Fruit fly (Drosophila melanogaster) whole organism, embryonic: Measurements from ENCODE around the gene MED15.

ENCODE experiments used
- BEAF-32 ChIP-seq: fragments of 200-800 bp; sonication (Bioruptor generic); optimal IDR thresholded peaks from 3 replicates; lab custom pipeline; 2017; ENCODE audit warnings: missing biosample characterization, missing genetic modification characterization, mild to moderate bottlenecking, moderate library complexity, missing genetic modification reagents
- CG10147 ChIP-seq: fragments of 200-800 bp; sonication (Bioruptor generic); optimal IDR thresholded peaks from 2 replicates; lab custom pipeline; 2019; ENCODE audit warnings: missing biosample characterization, mild to moderate bottlenecking, missing genetic modification characterization, moderate library complexity
- CG10274 ChIP-seq: fragments of 200-800 bp; sonication (Bioruptor generic); optimal IDR thresholded peaks from 3 replicates; lab custom pipeline; 2017; ENCODE audit warnings: missing biosample characterization, mild to moderate bottlenecking, missing genetic modification characterization
- CG10565 ChIP-seq: fragments of 200-800 bp; sonication (Bioruptor generic); optimal IDR thresholded peaks from 3 replicates; lab custom pipeline; 2016; ENCODE audit warnings: missing biosample characterization, mild to moderate bottlenecking, missing genetic modification characterization
- CG10959 ChIP-seq: fragments of 200-800 bp; sonication (Bioruptor generic); IDR thresholded peaks from 2 replicates; pipeline ENCODE4 v1.3.6; 2022; ENCODE audit warnings: missing biosample characterization, missing genetic modification characterization
- CG11695 ChIP-seq: fragments of 200-800 bp; sonication (Bioruptor generic); IDR thresholded peaks from 3 replicates; pipeline ENCODE4 v1.3.6; 2022; ENCODE audit warnings: missing biosample characterization, missing genetic modification characterization
- CG12155 ChIP-seq: fragments of 200-800 bp; sonication (Bioruptor generic); optimal IDR thresholded peaks from 3 replicates; lab custom pipeline; 2016; ENCODE audit warnings: missing biosample characterization, missing genetic modification characterization
- CG12219 ChIP-seq: fragments of 200-800 bp; sonication (Bioruptor generic); optimal IDR thresholded peaks from 3 replicates; lab custom pipeline; 2018; ENCODE audit warnings: missing biosample characterization, mild to moderate bottlenecking, missing genetic modification characterization
- CG15601 ChIP-seq: fragments of 200-800 bp; sonication (Bioruptor generic); optimal IDR thresholded peaks from 3 replicates; lab custom pipeline; 2019; ENCODE audit warnings: missing biosample characterization, mild to moderate bottlenecking, missing genetic modification characterization, moderate library complexity
- CG17359 ChIP-seq: fragments of 200-800 bp; sonication (Bioruptor generic); optimal IDR thresholded peaks from 3 replicates; lab custom pipeline; 2018; ENCODE audit warnings: missing biosample characterization, mild to moderate bottlenecking, missing genetic modification characterization, moderate library complexity
- CG17385 ChIP-seq: fragments of 200-800 bp; sonication (Bioruptor generic); optimal IDR thresholded peaks from 3 replicates; lab custom pipeline; 2018; ENCODE audit warnings: missing biosample characterization, mild to moderate bottlenecking, missing genetic modification characterization
- CG18764 ChIP-seq: fragments of 200-800 bp; sonication (Bioruptor generic); optimal IDR thresholded peaks from 3 replicates; lab custom pipeline; 2016; ENCODE audit warnings: missing biosample characterization, missing genetic modification characterization
- CG2199 ChIP-seq: fragments of 200-800 bp; sonication (Bioruptor generic); IDR thresholded peaks from 3 replicates; pipeline ENCODE4 v1.3.6; 2022; ENCODE audit warnings: missing biosample characterization, missing genetic modification characterization
- CG3163 ChIP-seq: fragments of 200-800 bp; sonication (Bioruptor generic); optimal IDR thresholded peaks from 3 replicates; lab custom pipeline; 2016; ENCODE audit warnings: missing biosample characterization, missing genetic modification characterization
- CG32532 ChIP-seq: fragments of 200-800 bp; sonication (Bioruptor generic); IDR thresholded peaks from 2 replicates; pipeline ENCODE4 v1.3.6; 2022; ENCODE audit warnings: missing biosample characterization, missing genetic modification characterization
- CG32772 ChIP-seq: fragments of 200-800 bp; sonication (Bioruptor generic); IDR thresholded peaks from 2 replicates; pipeline ENCODE4 v1.3.6; 2022; ENCODE audit warnings: missing biosample characterization, missing genetic modification characterization
- CG7372 ChIP-seq: fragments of 200-800 bp; sonication (Bioruptor generic); IDR thresholded peaks from 2 replicates; pipeline ENCODE4 v1.3.6; 2022; ENCODE audit warnings: missing biosample characterization, missing genetic modification characterization
- CG8478 ChIP-seq: fragments of >200 bp; optimal IDR thresholded peaks from 2 replicates; lab custom pipeline; 2018
- Camta ChIP-seq: fragments of 200-800 bp; sonication (Bioruptor generic); optimal IDR thresholded peaks from 2 replicates; lab custom pipeline; 2016; ENCODE audit warnings: missing biosample characterization, missing genetic modification characterization
- Dip3 ChIP-seq: fragments of 200-800 bp; sonication (Bioruptor generic); optimal IDR thresholded peaks from 3 replicates; lab custom pipeline; 2016; ENCODE audit warnings: missing biosample characterization, missing genetic modification characterization
- Dp ChIP-seq: fragments of 200-800 bp; sonication (Bioruptor generic); optimal IDR thresholded peaks from 2 replicates; lab custom pipeline; 2018; ENCODE audit warnings: missing biosample characterization, mild to moderate bottlenecking, missing genetic modification characterization, moderate library complexity
- Eip74EF ChIP-seq, 2 experiments: fragments of 200-800 bp in 1 of 2; fragments of >200 bp in 1 of 2; sonication (Bioruptor generic) in 1 of 2; optimal IDR thresholded peaks; 2 replicates each; lab custom pipeline; 2017 to 2019; ENCODE audit warnings: missing biosample characterization in 2 of 2, missing genetic modification characterization in 2 of 2, mild to moderate bottlenecking in 1 of 2, moderate library complexity in 1 of 2
- Elba2 ChIP-seq: fragments of 200-800 bp; sonication (Bioruptor generic); optimal IDR thresholded peaks from 3 replicates; lab custom pipeline; 2016; ENCODE audit warnings: missing biosample characterization, missing genetic modification characterization
- GATAe ChIP-seq: fragments of 200-800 bp; sonication (Bioruptor generic); conservative IDR thresholded peaks from 2 replicates; pipeline ENCODE4 v1.3.6; 2022; ENCODE audit warnings: missing biosample characterization, missing genetic modification characterization
- Gsc ChIP-seq: fragments of 200-800 bp; sonication (Bioruptor generic); IDR thresholded peaks from 2 replicates; pipeline ENCODE4 v1.3.6; 2022; ENCODE audit warnings: missing biosample characterization, missing genetic modification characterization
- Hmr ChIP-seq: fragments of 200-800 bp; sonication (Bioruptor generic); optimal IDR thresholded peaks from 3 replicates; lab custom pipeline; 2017; ENCODE audit warnings: mild to moderate bottlenecking, missing biosample characterization, missing genetic modification reagents, missing genetic modification characterization
- Max ChIP-seq: fragments of 200-800 bp; sonication (Bioruptor generic); optimal IDR thresholded peaks from 2 replicates; lab custom pipeline; 2016; ENCODE audit warnings: missing biosample characterization, mild to moderate bottlenecking, missing genetic modification characterization
- Rx ChIP-seq: fragments of 200-800 bp; sonication (Bioruptor generic); IDR thresholded peaks from 2 replicates; pipeline ENCODE4 v1.3.6; 2022; ENCODE audit warnings: missing biosample characterization, missing genetic modification characterization
- Scr ChIP-seq: fragments of 200-800 bp; sonication (Bioruptor generic); IDR thresholded peaks from 2 replicates; pipeline ENCODE4 v1.3.6; 2022; ENCODE audit warnings: missing biosample characterization, missing genetic modification characterization; ENCODE audit not compliant: partially characterized antibody
- Six4 ChIP-seq: fragments of 200-800 bp; sonication (Bioruptor generic); optimal IDR thresholded peaks from 2 replicates; lab custom pipeline; 2016; ENCODE audit warnings: missing biosample characterization, missing genetic modification characterization
- Xrp1 ChIP-seq: fragments of 200-800 bp; sonication (Bioruptor generic); IDR thresholded peaks from 2 replicates; pipeline ENCODE4 v1.3.6; 2022; ENCODE audit warnings: missing biosample characterization, missing genetic modification characterization
- ash1 ChIP-seq: fragments of 200-800 bp; sonication (Bioruptor generic); optimal IDR thresholded peaks from 2 replicates; lab custom pipeline; 2018; ENCODE audit warnings: missing biosample characterization, mild to moderate bottlenecking, missing genetic modification characterization
- ato ChIP-seq: fragments of 200-800 bp; sonication (Bioruptor generic); IDR thresholded peaks from 2 replicates; pipeline ENCODE4 v1.3.6; 2022; ENCODE audit warnings: missing biosample characterization, missing genetic modification characterization; ENCODE audit not compliant: partially characterized antibody
- croc ChIP-seq: fragments of 200-800 bp; sonication (Bioruptor generic); conservative IDR thresholded peaks from 3 replicates; pipeline ENCODE4 v1.3.6; 2022; ENCODE audit warnings: missing biosample characterization, missing genetic modification characterization
- emc ChIP-seq: fragments of 200-800 bp; sonication (Bioruptor generic); optimal IDR thresholded peaks from 2 replicates; lab custom pipeline; 2016; ENCODE audit warnings: missing biosample characterization, missing genetic modification characterization
- fd3F ChIP-seq: fragments of 200-800 bp; sonication (Bioruptor generic); optimal IDR thresholded peaks from 2 replicates; lab custom pipeline; 2018; ENCODE audit warnings: missing biosample characterization, mild to moderate bottlenecking, missing genetic modification characterization, moderate library complexity
- gce ChIP-seq: fragments of 200-800 bp; sonication (Bioruptor generic); IDR thresholded peaks from 3 replicates; pipeline ENCODE4 v1.3.6; 2022; ENCODE audit warnings: missing biosample characterization, missing genetic modification characterization
- jing ChIP-seq: fragments of 200-800 bp; sonication (Bioruptor generic); optimal IDR thresholded peaks from 2 replicates; lab custom pipeline; 2018; ENCODE audit warnings: missing biosample characterization, mild to moderate bottlenecking, missing genetic modification characterization
- oc ChIP-seq: fragments of 200-800 bp; sonication (Bioruptor generic); optimal IDR thresholded peaks from 2 replicates; lab custom pipeline; 2018; ENCODE audit warnings: missing biosample characterization, mild to moderate bottlenecking, missing genetic modification characterization, moderate library complexity
- pita ChIP-seq: fragments of 200-800 bp; sonication (Bioruptor generic); optimal IDR thresholded peaks from 2 replicates; lab custom pipeline; 2017; ENCODE audit warnings: missing biosample characterization, mild to moderate bottlenecking, missing genetic modification characterization
- pum ChIP-seq: fragments of 200-800 bp; sonication (Bioruptor generic); optimal IDR thresholded peaks from 2 replicates; lab custom pipeline; 2016; ENCODE audit warnings: missing biosample characterization, missing genetic modification characterization
- pzg ChIP-seq: fragments of 200-800 bp; sonication (Bioruptor generic); optimal IDR thresholded peaks from 3 replicates; lab custom pipeline; 2018; ENCODE audit warnings: missing biosample characterization, mild to moderate bottlenecking, missing genetic modification characterization, moderate library complexity
- slou ChIP-seq: fragments of 200-800 bp; sonication (Bioruptor generic); optimal IDR thresholded peaks from 3 replicates; lab custom pipeline; 2016; ENCODE audit warnings: missing biosample characterization, missing genetic modification characterization
- so ChIP-seq: fragments of 200-800 bp; sonication (Bioruptor generic); IDR thresholded peaks from 3 replicates; pipeline ENCODE4 v1.3.6; 2022; ENCODE audit warnings: missing biosample characterization, missing genetic modification characterization
- tin ChIP-seq: fragments of 200-800 bp; sonication (Bioruptor generic); optimal IDR thresholded peaks from 3 replicates; lab custom pipeline; 2016; ENCODE audit warnings: missing biosample characterization, missing genetic modification characterization
- tio ChIP-seq: fragments of 200-800 bp; sonication (Bioruptor generic); optimal IDR thresholded peaks from 2 replicates; lab custom pipeline; 2017; ENCODE audit warnings: missing biosample characterization, missing genetic modification characterization, inconsistent platforms
- twi ChIP-seq: fragments of 200-800 bp; optimal IDR thresholded peaks from 2 replicates; lab custom pipeline; 2019; ENCODE audit warnings: missing biosample characterization, mild to moderate bottlenecking, missing genetic modification characterization, moderate library complexity
- vfl ChIP-seq: fragments of 200-800 bp; sonication (Bioruptor generic); optimal IDR thresholded peaks from 2 replicates; lab custom pipeline; 2016; ENCODE audit warnings: missing biosample characterization, missing genetic modification characterization
- wek ChIP-seq: fragments of 200-800 bp; sonication (Bioruptor generic); optimal IDR thresholded peaks from 3 replicates; lab custom pipeline; 2018; ENCODE audit warnings: missing biosample characterization, mild to moderate bottlenecking, missing genetic modification characterization, moderate library complexity

The MED15 gene

dm6 chr2L:441927-442691 is 30.7 kb upstream of the MED15 start (continued):
- peak; percentile 87 for TF ChIP-seq pum
- peak; percentile 78 for TF ChIP-seq CG12219
- peak; percentile 82 for TF ChIP-seq Camta (GFP tag; lab: Kevin White, UChicago)
- TF ChIP-seq slou (GFP tag; lab: Kevin White, UChicago): peak; percentile 2
- peak; percentile 78 for TF ChIP-seq Six4
- no peak for TF ChIP-seq twi
- TF ChIP-seq GATAe (GFP tag; lab: Robert Waterston, UW): no peak
- TF ChIP-seq Dp: no peak
- TF ChIP-seq CG18764 (GFP tag; lab: Kevin White, UChicago): peak; percentile 66
- TF ChIP-seq pita (GFP tag; lab: Kevin White, UChicago): no peak
- TF ChIP-seq CG15601 (tag; lab: Kevin White, UChicago): peak; percentile 83
- TF ChIP-seq CG32772 (GFP tag; lab: Robert Waterston, UW): peak; percentile 81
- TF ChIP-seq Rx (GFP tag; lab: Robert Waterston, UW): peak; percentile 88
- peak; percentile 31 for TF ChIP-seq Hmr (GFP tag; lab: Kevin White, UChicago)
- no peak for TF ChIP-seq CG10274 (GFP tag; lab: Kevin White, UChicago)
- TF ChIP-seq emc: peak; percentile 53
- TF ChIP-seq CG10959 (GFP tag; lab: Robert Waterston, UW): peak; percentile 90
- no peak for TF ChIP-seq BEAF-32 (GFP tag; lab: Kevin White, UChicago)
- peak; percentile 74 for TF ChIP-seq tio
- TF ChIP-seq fd3F (GFP tag; lab: Kevin White, UChicago): no peak
- peak; percentile 42; the same call in 1 of the 2 replicates for TF ChIP-seq CG7372 (GFP tag; lab: Robert Waterston, UW)
- no peak for TF ChIP-seq pzg (GFP tag; lab: Kevin White, UChicago)
- peak; percentile 25 for TF ChIP-seq CG10565
- TF ChIP-seq ash1 (GFP tag; lab: Kevin White, UChicago): no peak
- peak; percentile 80 for TF ChIP-seq jing (GFP tag; lab: Kevin White, UChicago)
- TF ChIP-seq Xrp1 (GFP tag; lab: Robert Waterston, UW): peak; percentile 93
- peak; percentile 87 for TF ChIP-seq tin (GFP tag; lab: Kevin White, UChicago)
- TF ChIP-seq Dip3 (GFP tag; lab: Kevin White, UChicago): peak; percentile 17
- peak; percentile 31 for TF ChIP-seq Max (GFP tag; lab: Kevin White, UChicago)
- TF ChIP-seq CG8478: no peak
- peak; percentile 13 for TF ChIP-seq Elba2 (GFP tag; lab: Kevin White, UChicago)
- TF ChIP-seq CG11695 (GFP tag; lab: Robert Waterston, UW): peak; percentile 53; the same call in 1 of the 3 replicates
- peak; percentile 75; the same call in 2 of the 3 replicates for TF ChIP-seq so (GFP tag; lab: Robert Waterston, UW)
- peak; percentile 85; the same call in 2 of the 3 replicates for TF ChIP-seq CG2199 (GFP tag; lab: Robert Waterston, UW)
- TF ChIP-seq vfl (GFP tag; lab: Kevin White, UChicago): peak; percentile 54
- TF ChIP-seq CG12155 (GFP tag; lab: Kevin White, UChicago): peak; percentile 48
- peak; percentile 89 for TF ChIP-seq gce
- TF ChIP-seq Gsc: peak; percentile 82
- no peak for TF ChIP-seq CG10147 (GFP tag; lab: Kevin White, UChicago)
- TF ChIP-seq croc (GFP tag; lab: Robert Waterston, UW): peak; percentile 78
- TF ChIP-seq Eip74EF (GFP tag; optimal IDR thresholded peaks at IDR 0.05; lab: Kevin White, UChicago): peak in 1 of 2 experiments; percentile 33
- TF ChIP-seq CG3163 (GFP tag; lab: Kevin White, UChicago): peak; percentile 63
- TF ChIP-seq wek (GFP tag; lab: Kevin White, UChicago): peak; percentile 66
- no peak for TF ChIP-seq ato
- peak; percentile 85 for TF ChIP-seq oc (tag; lab: Kevin White, UChicago)
- peak; percentile 65; the same call in 1 of the 2 replicates for TF ChIP-seq CG32532 (GFP tag; lab: Robert Waterston, UW)
- no peak for TF ChIP-seq Scr
- peak; percentile 92 for TF ChIP-seq CG17359 (tag; lab: Kevin White, UChicago)
- peak; percentile 75 for TF ChIP-seq CG17385 (GFP tag; lab: Kevin White, UChicago)
